Worm (Caenorhabditis elegans) whole organism, L3 larva: Measurements from ENCODE around the gene exc-15.

Source experiments
- fkh-10 ChIP-seq: sonication (generic microtip); optimal IDR thresholded peaks from 2 replicates; lab custom pipeline; 2017; ENCODE audit warnings: missing biosample characterization, missing genetic modification reagents, missing genetic modification characterization
- fos-1 ChIP-seq: fragments of 150-350 bp; optimal IDR thresholded peaks from 2 replicates; lab custom pipeline; 2014; ENCODE audit warnings: missing biosample characterization, missing genetic modification characterization
- jun-1 ChIP-seq: fragments of 150-350 bp; optimal IDR thresholded peaks from 2 replicates; lab custom pipeline; 2014; ENCODE audit warnings: missing biosample characterization, missing genetic modification reagents, missing genetic modification characterization
- mdl-1 ChIP-seq: fragments of 150-350 bp; optimal IDR thresholded peaks from 2 replicates; lab custom pipeline; 2014; ENCODE audit warnings: missing biosample characterization, missing genetic modification characterization
- nfya-1 ChIP-seq: sonication (generic microtip); optimal IDR thresholded peaks from 2 replicates; lab custom pipeline; 2017; ENCODE audit warnings: missing genetic modification characterization, mild to moderate bottlenecking, missing compliant biosample characterization, antibody characterized with exemption, moderate library complexity; ENCODE audit not compliant: insufficient read depth
- nhr-28 ChIP-seq: fragments of 150-350 bp; optimal IDR thresholded peaks from 2 replicates; lab custom pipeline; 2014; ENCODE audit warnings: missing biosample characterization, missing genetic modification characterization
- nhr-77 ChIP-seq: fragments of 150-350 bp; optimal IDR thresholded peaks from 2 replicates; lab custom pipeline; 2014; ENCODE audit warnings: missing biosample characterization, missing genetic modification characterization
- skn-1 ChIP-seq: fragments of 150-350 bp; optimal IDR thresholded peaks from 2 replicates; lab custom pipeline; 2014; ENCODE audit warnings: missing biosample characterization, missing genetic modification characterization
- snpc-4 ChIP-seq: fragments of 150-350 bp; optimal IDR thresholded peaks from 2 replicates; lab custom pipeline; 2014; ENCODE audit warnings: missing biosample characterization, missing genetic modification characterization

- peak; percentile 11 for TF ChIP-seq snpc-4 (tag; lab: Kevin White, UChicago)
- no peak for TF ChIP-seq nhr-77 (tag; lab: Kevin White, UChicago)
- no peak for TF ChIP-seq jun-1 (tag; lab: Kevin White, UChicago)
- no peak for TF ChIP-seq nhr-28 (tag; lab: Kevin White, UChicago)
- TF ChIP-seq skn-1 (tag; lab: Kevin White, UChicago), result no peak
- TF ChIP-seq fos-1, result no peak
- no peak for TF ChIP-seq mdl-1 (tag; lab: Kevin White, UChicago)
- no peak for TF ChIP-seq fkh-10 (GFP tag; lab: Kevin White, UChicago)
- peak; percentile 96 for TF ChIP-seq nfya-1 (tag; lab: Kevin White, UChicago)
Measured at ce11 chrV:4507836-4508462, 24.7 kb downstream of the exc-15 start.
